Worm (Caenorhabditis elegans) whole organism, L2 larva: Measurements from ENCODE around the gene H03G16.7.

ENCODE experiments used
- C34F6.9 ChIP-seq: fragments of 150-350 bp; optimal IDR thresholded peaks from 2 replicates; lab custom pipeline; 2014; ENCODE audit warnings: missing biosample characterization, missing genetic modification characterization
- F13H6.1 ChIP-seq: sonication (generic microtip); optimal IDR thresholded peaks from 2 replicates; lab custom pipeline; 2016; ENCODE audit warnings: missing genetic modification characterization, missing compliant biosample characterization
- R02D3.7 ChIP-seq: fragments of 150-350 bp; optimal IDR thresholded peaks from 2 replicates; lab custom pipeline; 2014; ENCODE audit warnings: missing biosample characterization, missing genetic modification characterization
- Y55F3AM.14 ChIP-seq: fragments of 200-800 bp; sonication (Bioruptor generic); optimal IDR thresholded peaks from 2 replicates; lab custom pipeline; 2018; ENCODE audit warnings: mild to moderate bottlenecking, missing genetic modification characterization, missing compliant biosample characterization
- ZK546.5 ChIP-seq: sonication (generic microtip); optimal IDR thresholded peaks from 2 replicates; lab custom pipeline; 2017; ENCODE audit warnings: missing biosample characterization, missing genetic modification characterization
- alr-1 ChIP-seq: fragments of 150-350 bp; optimal IDR thresholded peaks from 2 replicates; lab custom pipeline; 2014; ENCODE audit warnings: missing biosample characterization, missing genetic modification characterization
- ama-1 ChIP-seq: fragments of 150-350 bp; optimal IDR thresholded peaks from 2 replicates; lab custom pipeline; 2018; ENCODE audit warnings: inconsistent platforms
- blmp-1 ChIP-seq: sonication (generic microtip); optimal IDR thresholded peaks from 2 replicates; lab custom pipeline; 2017; ENCODE audit warnings: missing genetic modification characterization, mild to moderate bottlenecking, missing compliant biosample characterization, antibody characterized with exemption, moderate library complexity; ENCODE audit not compliant: insufficient read depth
- ceh-16 ChIP-seq: fragments of 150-350 bp; optimal IDR thresholded peaks from 2 replicates; lab custom pipeline; 2014; ENCODE audit warnings: missing biosample characterization, missing genetic modification characterization
- elt-1 ChIP-seq: fragments of 150-350 bp; optimal IDR thresholded peaks from 2 replicates; lab custom pipeline; 2014; ENCODE audit warnings: missing biosample characterization, missing genetic modification characterization
- elt-3 ChIP-seq: sonication (generic microtip); optimal IDR thresholded peaks from 2 replicates; lab custom pipeline; 2017; ENCODE audit warnings: missing biosample characterization, missing genetic modification characterization
- lin-13 ChIP-seq: fragments of 150-350 bp; optimal IDR thresholded peaks from 2 replicates; lab custom pipeline; 2014; ENCODE audit warnings: missing biosample characterization, missing genetic modification reagents, missing genetic modification characterization
- lsy-2 ChIP-seq, 2 experiments: fragments of 150-350 bp in 1 of 2; sonication (generic microtip) in 1 of 2; optimal IDR thresholded peaks; 2 replicates each; lab custom pipeline; 2014 to 2017; ENCODE audit warnings: missing biosample characterization in 2 of 2, missing genetic modification characterization in 2 of 2
- mab-5 ChIP-seq: fragments of 150-350 bp; optimal IDR thresholded peaks from 2 replicates; lab custom pipeline; 2014; ENCODE audit warnings: missing biosample characterization, missing genetic modification characterization
- mdl-1 ChIP-seq, 2 experiments: fragments of 150-350 bp in 1 of 2; sonication (generic microtip) in 1 of 2; optimal IDR thresholded peaks; 2 replicates each; lab custom pipeline; 2017; ENCODE audit warnings: missing biosample characterization in 2 of 2, missing genetic modification characterization in 2 of 2
- nhr-11 ChIP-seq: fragments of 150-350 bp; optimal IDR thresholded peaks from 2 replicates; lab custom pipeline; 2014; ENCODE audit warnings: missing biosample characterization, missing genetic modification characterization
- nhr-12 ChIP-seq: fragments of 150-350 bp; optimal IDR thresholded peaks from 2 replicates; lab custom pipeline; 2014; ENCODE audit warnings: missing biosample characterization, missing genetic modification characterization
- nhr-129 ChIP-seq: fragments of 150-350 bp; optimal IDR thresholded peaks from 2 replicates; lab custom pipeline; 2014; ENCODE audit warnings: missing biosample characterization, missing genetic modification characterization
- nhr-21 ChIP-seq: fragments of 150-350 bp; optimal IDR thresholded peaks from 2 replicates; lab custom pipeline; 2014; ENCODE audit warnings: missing biosample characterization, missing genetic modification characterization
- nhr-23 ChIP-seq: fragments of 150-350 bp; optimal IDR thresholded peaks from 2 replicates; lab custom pipeline; 2014; ENCODE audit warnings: missing biosample characterization, missing genetic modification reagents, missing genetic modification characterization
- nhr-237 ChIP-seq: fragments of 150-350 bp; optimal IDR thresholded peaks from 2 replicates; lab custom pipeline; 2014; ENCODE audit warnings: missing biosample characterization, missing genetic modification characterization
- nhr-25 ChIP-seq: fragments of 150-350 bp; sonication (generic microtip); optimal IDR thresholded peaks from 3 replicates; lab custom pipeline; 2014; ENCODE audit warnings: missing biosample characterization, missing genetic modification characterization
- nhr-6 ChIP-seq: fragments of 150-350 bp; optimal IDR thresholded peaks from 2 replicates; lab custom pipeline; 2014; ENCODE audit warnings: missing biosample characterization, missing genetic modification characterization
- peb-1 ChIP-seq: fragments of 150-350 bp; optimal IDR thresholded peaks from 2 replicates; lab custom pipeline; 2014; ENCODE audit warnings: missing biosample characterization, missing genetic modification characterization
- sem-4 ChIP-seq: fragments of 150-350 bp; optimal IDR thresholded peaks from 2 replicates; lab custom pipeline; 2014; ENCODE audit warnings: missing biosample characterization, missing genetic modification reagents, missing genetic modification characterization
- skn-1 ChIP-seq: sonication (generic microtip); optimal IDR thresholded peaks from 2 replicates; lab custom pipeline; 2017; ENCODE audit warnings: missing biosample characterization, missing genetic modification characterization
- sma-9 ChIP-seq, 2 experiments: fragments of 150-350 bp in 1 of 2; sonication (generic microtip) in 1 of 2; optimal IDR thresholded peaks; 2 replicates each; lab custom pipeline; 2014 to 2016; ENCODE audit warnings: missing genetic modification characterization in 2 of 2, mild to moderate bottlenecking in 1 of 2, missing biosample characterization in 1 of 2, missing compliant biosample characterization in 1 of 2, missing genetic modification reagents in 1 of 2, moderate library complexity in 1 of 2
- snpc-4 ChIP-seq: fragments of 150-350 bp; optimal IDR thresholded peaks from 2 replicates; lab custom pipeline; 2014; ENCODE audit warnings: missing biosample characterization, missing genetic modification characterization
- unc-39 ChIP-seq: fragments of 150-350 bp; optimal IDR thresholded peaks from 2 replicates; lab custom pipeline; 2014; ENCODE audit warnings: missing biosample characterization, missing genetic modification characterization
- unc-55 ChIP-seq: fragments of 150-350 bp; sonication (generic microtip); optimal IDR thresholded peaks from 3 replicates; lab custom pipeline; 2014; ENCODE audit warnings: missing biosample characterization, missing genetic modification reagents, missing genetic modification characterization
- unc-62 ChIP-seq: fragments of 150-350 bp; optimal IDR thresholded peaks from 2 replicates; lab custom pipeline; 2014; ENCODE audit warnings: missing biosample characterization, missing genetic modification reagents, missing genetic modification characterization
- zag-1 ChIP-seq: fragments of 150-350 bp; optimal IDR thresholded peaks from 2 replicates; lab custom pipeline; 2014; ENCODE audit warnings: missing biosample characterization, missing genetic modification characterization
- ztf-1 ChIP-seq: fragments of 200-800 bp; sonication (Bioruptor generic); conservative IDR thresholded peaks from 2 replicates; pipeline ENCODE4 v1.3.6; 2022; ENCODE audit warnings: missing genetic modification characterization, missing compliant biosample characterization
- ztf-11 ChIP-seq: sonication (generic microtip); optimal IDR thresholded peaks from 2 replicates; lab custom pipeline; 2017; ENCODE audit warnings: missing biosample characterization, missing genetic modification characterization

The H03G16.7 gene

DNA sequence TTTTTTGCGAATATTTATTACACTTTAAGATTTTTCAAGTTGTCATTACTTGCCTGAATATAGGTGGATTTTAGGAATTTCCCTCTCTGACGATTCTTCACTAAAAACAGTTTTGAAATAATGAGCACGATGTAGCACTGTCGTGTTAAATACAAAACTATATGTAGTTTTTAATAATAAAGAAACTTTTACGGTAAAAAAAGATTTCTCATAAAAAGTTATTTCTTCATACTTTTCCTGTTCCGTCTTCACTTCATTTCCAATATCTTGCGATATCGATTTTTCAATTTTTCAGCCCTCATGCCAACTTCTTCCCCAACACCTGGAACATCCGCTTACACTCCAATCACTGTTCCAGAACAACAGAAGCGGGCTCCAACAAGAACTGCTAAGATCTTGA is 3.4 kb downstream of the H03G16.7 start, which contains the start of gene H03G16.6:
H03G16.6 (plus strand) TSS at position 301 of the 400 bp plus-strand sequence.
- TF ChIP-seq Y55F3AM.14 (GFP tag; lab: Kevin White, UChicago) (no peak), blmp-1 (tag; lab: Kevin White, UChicago) (no peak), elt-3 (no peak), nhr-11 (no peak), sma-9 (GFP tag; optimal IDR thresholded peaks at IDR 0.05; lab: Kevin White, UChicago) (no peak), sma-9 (tag; optimal IDR thresholded peaks at IDR 0.05; lab: Kevin White, UChicago) (no peak), nhr-25 (tag; lab: Kevin White, UChicago) (no peak), nhr-23 (tag; lab: Kevin White, UChicago) (no peak), nhr-21 (tag; lab: Kevin White, UChicago) (no peak), R02D3.7 (tag; lab: Kevin White, UChicago) (no peak)
- TF ChIP-seq, all 48 proteins: peak for 0

DNA sequence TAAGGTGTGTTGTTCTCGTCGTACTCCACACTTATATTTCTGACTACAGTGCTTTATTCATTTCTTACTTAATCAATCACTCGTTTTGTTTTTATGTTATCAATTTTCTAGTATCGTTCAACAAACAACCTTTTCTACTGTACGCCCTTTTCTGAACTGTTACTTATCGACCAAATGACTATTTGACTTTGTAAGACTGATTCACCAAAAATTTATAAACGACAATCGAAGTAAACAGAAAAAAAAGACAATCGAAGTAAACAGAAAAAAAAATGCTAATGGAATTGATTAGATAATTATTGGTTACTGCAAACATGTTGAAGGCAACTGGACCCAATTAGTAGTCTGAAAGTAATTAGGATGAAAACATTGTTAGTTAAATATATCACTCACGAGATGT is 5.8 kb downstream of the H03G16.7 start:
- no peak for TF ChIP-seq nhr-23 (tag; lab: Kevin White, UChicago)
- TF ChIP-seq ZK546.5 (tag; lab: Kevin White, UChicago): no peak
- TF ChIP-seq nhr-21 (tag; lab: Kevin White, UChicago): no peak
- TF ChIP-seq nhr-129 (tag; lab: Kevin White, UChicago): no peak
- TF ChIP-seq nhr-6: no peak
- no peak for TF ChIP-seq snpc-4
- no peak for TF ChIP-seq unc-39 (tag; lab: Kevin White, UChicago)
- no peak for TF ChIP-seq sma-9 (GFP tag; optimal IDR thresholded peaks at IDR 0.05; lab: Kevin White, UChicago)
- TF ChIP-seq sma-9 (tag; optimal IDR thresholded peaks at IDR 0.05; lab: Kevin White, UChicago): no peak
- no peak for TF ChIP-seq ama-1 (lab: Kevin White, UChicago)
- TF ChIP-seq mab-5 (tag; lab: Kevin White, UChicago): no peak
- TF ChIP-seq, all 48 proteins: peak for 0

DNA sequence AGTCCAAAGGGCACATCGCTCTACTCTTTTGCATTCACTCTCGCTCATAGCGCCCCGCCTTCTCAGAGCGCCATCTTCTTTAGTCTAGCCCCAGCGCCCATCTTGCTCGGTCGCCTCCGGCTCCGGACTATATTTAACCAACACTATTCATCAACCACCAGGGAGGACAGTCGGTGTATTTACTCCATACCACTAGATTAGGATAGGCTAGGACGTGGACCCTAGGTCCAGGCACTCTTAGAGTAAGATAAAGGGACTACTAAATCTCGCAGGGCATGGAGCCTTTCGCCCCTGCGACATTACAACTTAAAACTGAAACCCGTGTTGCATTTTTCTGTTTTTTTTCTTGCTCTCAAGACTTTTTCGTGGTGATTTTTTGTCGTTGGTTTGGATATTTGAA is 8.3 kb downstream of the H03G16.7 start:
- TF ChIP-seq lsy-2 (tag; optimal IDR thresholded peaks at IDR 0.05; lab: Kevin White, UChicago) (no peak), ztf-1 (no peak), nhr-23 (tag; lab: Kevin White, UChicago) (no peak), ama-1 (lab: Kevin White, UChicago) (no peak), lin-13 (GFP tag; lab: Kevin White, UChicago) (no peak), snpc-4 (no peak), C34F6.9 (tag; lab: Kevin White, UChicago) (no peak), nhr-237 (tag; lab: Kevin White, UChicago) (no peak), nhr-12 (tag; lab: Kevin White, UChicago) (no peak), unc-62 (no peak), sem-4 (tag; lab: Kevin White, UChicago) (no peak), ztf-11 (no peak)

DNA sequence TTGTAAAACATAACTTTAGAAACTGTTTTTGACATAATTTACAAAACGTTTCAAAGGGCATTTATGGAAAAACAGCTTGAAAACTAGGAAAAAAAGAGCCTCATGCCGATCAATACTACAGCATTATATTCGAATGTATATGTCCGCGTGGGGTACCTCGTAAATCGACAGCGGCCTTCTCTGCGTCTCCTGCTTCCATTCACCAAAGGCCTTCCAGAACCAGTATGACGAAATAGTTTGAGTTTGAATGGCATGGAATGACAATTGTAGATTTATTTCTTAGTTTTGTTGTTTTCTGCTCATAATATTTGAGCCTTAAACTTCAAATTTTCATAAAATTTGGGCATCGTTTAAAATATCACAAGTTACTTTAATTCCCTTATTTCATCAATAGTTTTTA is 10.4 kb downstream of the H03G16.7 start:
- TF ChIP-seq C34F6.9 (tag; lab: Kevin White, UChicago) (peak; percentile 44), mdl-1 (tag; optimal IDR thresholded peaks at IDR 0.05; lab: Kevin White, UChicago) (no peak), zag-1 (tag; lab: Kevin White, UChicago) (no peak), nhr-12 (tag; lab: Kevin White, UChicago) (no peak), ama-1 (lab: Kevin White, UChicago) (no peak), nhr-129 (tag; lab: Kevin White, UChicago) (peak; percentile 20), F13H6.1 (tag; lab: Kevin White, UChicago) (no peak), lsy-2 (tag; optimal IDR thresholded peaks at IDR 0.05; lab: Kevin White, UChicago) (peak in 1 of 2 experiments; percentile 8), peb-1 (tag; lab: Kevin White, UChicago) (no peak), unc-55 (GFP tag; lab: Kevin White, UChicago) (peak; percentile 60), snpc-4 (no peak)

DNA sequence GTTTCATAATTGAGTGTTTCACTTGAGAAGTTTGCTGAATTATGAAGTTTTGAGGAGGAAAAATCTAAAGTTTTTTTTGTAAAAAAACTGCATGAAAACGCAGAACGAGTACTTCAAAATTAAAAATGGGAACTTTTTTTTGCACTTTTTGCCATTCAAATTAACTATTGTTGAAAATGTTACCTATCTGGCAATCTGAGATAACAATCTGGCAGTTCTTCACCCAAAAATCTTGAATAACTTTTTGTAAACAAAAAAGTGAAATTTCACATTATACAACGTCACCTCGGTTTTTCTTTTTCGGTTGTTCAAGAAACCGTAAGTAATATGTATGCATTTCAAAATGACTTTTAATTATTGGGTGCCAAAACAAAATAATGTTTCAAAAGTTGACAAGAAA is 13.3 kb downstream of the H03G16.7 start:
- TF ChIP-seq snpc-4 (no peak), elt-3 (no peak), ceh-16 (tag; lab: Kevin White, UChicago) (peak; percentile 30), alr-1 (tag; lab: Kevin White, UChicago) (no peak), skn-1 (no peak), nhr-25 (tag; lab: Kevin White, UChicago) (peak; percentile 20), elt-1 (no peak), nhr-23 (tag; lab: Kevin White, UChicago) (no peak), nhr-237 (tag; lab: Kevin White, UChicago) (no peak), blmp-1 (tag; lab: Kevin White, UChicago) (peak; percentile 1), unc-39 (tag; lab: Kevin White, UChicago) (no peak), peb-1 (tag; lab: Kevin White, UChicago) (no peak)
